Worm (Caenorhabditis elegans) whole organism, L4/young adult: ENCODE results near the gene rpb-2.
"Not testable (repeated sequence)": the region's sequence is repeated elsewhere in the genome, so short reads cannot be mapped to it uniquely, and the experiment has no call there.

ENCODE experiments used
- W03F9.2 ChIP-seq: fragments of 150-350 bp; optimal IDR thresholded peaks from 2 replicates; lab custom pipeline; 2014; ENCODE audit warnings: missing biosample characterization, missing genetic modification characterization
- dao-5 ChIP-seq: sonication (generic microtip); optimal IDR thresholded peaks from 2 replicates; lab custom pipeline; 2016; ENCODE audit warnings: missing genotype, missing genetic modification characterization, moderate library complexity, missing compliant biosample characterization
- him-1 ChIP-seq: sonication (generic microtip); optimal IDR thresholded peaks from 2 replicates; lab custom pipeline; 2016; ENCODE audit warnings: missing genotype, missing genetic modification reagents, missing genetic modification characterization, missing compliant biosample characterization

The rpb-2 gene

ce11 chrIII:4913736-4914135, 25.6 kb upstream of the rpb-2 start:
- no peak for TF ChIP-seq dao-5
- no peak for TF ChIP-seq him-1 (tag; lab: Kevin White, UChicago)
- no peak for TF ChIP-seq W03F9.2 (tag; lab: Kevin White, UChicago)

- no peak for TF ChIP-seq W03F9.2 (tag; lab: Kevin White, UChicago)
- no peak for TF ChIP-seq dao-5
- TF ChIP-seq him-1 (tag; lab: Kevin White, UChicago): no peak
These were observed 22.3 kb upstream of the rpb-2 start, which contains the start of gene rars-1 for ce11 chrIII:4917077-4917476. Gene rars-1 (minus strand): TSS chrIII:4917177.

- no peak for TF ChIP-seq him-1 (tag; lab: Kevin White, UChicago)
- TF ChIP-seq W03F9.2 (tag; lab: Kevin White, UChicago): peak; percentile 60
These were observed 21.2 kb upstream of the rpb-2 start, which contains the start of gene rpb-8 for ce11 chrIII:4917960-4918712. Gene rpb-8 (minus strand): TSS chrIII:4918008.

- no peak for TF ChIP-seq him-1 (tag; lab: Kevin White, UChicago)
- TF ChIP-seq dao-5: no peak
These were observed 20.5 kb upstream of the rpb-2 start for ce11 chrIII:4918906-4919305.

ce11 chrIII:4920221-4920620, 19.1 kb upstream of the rpb-2 start, which contains the start of gene ula-1:
Gene ula-1 (minus strand): TSS chrIII:4920321.
- TF ChIP-seq him-1 (tag; lab: Kevin White, UChicago) (no peak), W03F9.2 (tag; lab: Kevin White, UChicago) (no peak), dao-5 (no peak)

ce11 chrIII:4922020-4922419, 17.3 kb upstream of the rpb-2 start, which contains the start of gene mmab-1:
Gene mmab-1 (minus strand): TSS chrIII:4922114.
- TF ChIP-seq him-1 (tag; lab: Kevin White, UChicago); dao-5; W03F9.2 (tag; lab: Kevin White, UChicago): not testable (repeated sequence)

- TF ChIP-seq dao-5: no peak
- no peak for TF ChIP-seq him-1 (tag; lab: Kevin White, UChicago)
- TF ChIP-seq W03F9.2 (tag; lab: Kevin White, UChicago): no peak
These were observed 15.2 kb upstream of the rpb-2 start for ce11 chrIII:4924134-4924533.

- TF ChIP-seq W03F9.2 (tag; lab: Kevin White, UChicago): peak; percentile 79
- no peak for TF ChIP-seq dao-5
These were observed 9.2 kb upstream of the rpb-2 start, which contains the start of gene set-2 for ce11 chrIII:4930154-4930679. Gene set-2 (minus strand): TSS chrIII:4930204.

ce11 chrIII:4932203-4932699, 7.1 kb upstream of the rpb-2 start, which contains the start of the genes C26E6.12 and eri-9:
Gene C26E6.12 (minus strand): TSS chrIII:4932253.
Gene eri-9 (plus strand): TSS chrIII:4932450.
- TF ChIP-seq W03F9.2 (tag; lab: Kevin White, UChicago) (no peak), dao-5 (no peak), him-1 (tag; lab: Kevin White, UChicago) (no peak)

- no peak for TF ChIP-seq W03F9.2 (tag; lab: Kevin White, UChicago)
- TF ChIP-seq him-1 (tag; lab: Kevin White, UChicago): no peak
- TF ChIP-seq dao-5: no peak
These were observed 4.3 kb upstream of the rpb-2 start, which contains the start of gene mrps-18C for ce11 chrIII:4934896-4935628. Gene mrps-18C (plus strand): TSS chrIII:4935578.

- TF ChIP-seq W03F9.2 (tag; lab: Kevin White, UChicago) (no peak), dao-5 (no peak), him-1 (tag; lab: Kevin White, UChicago) (no peak)
These were observed 2.3 kb upstream of the rpb-2 start, which contains the start of gene fsn-1 for ce11 chrIII:4937022-4937421. Gene fsn-1 (plus strand): TSS chrIII:4937322.

- no peak for TF ChIP-seq him-1 (tag; lab: Kevin White, UChicago)
- TF ChIP-seq dao-5: no peak
- no peak for TF ChIP-seq W03F9.2 (tag; lab: Kevin White, UChicago)
These were observed 4.8 kb downstream of the rpb-2 start, which contains the start of gene ntl-9 for ce11 chrIII:4944213-4944612. Gene ntl-9 (plus strand): TSS chrIII:4944513.

- TF ChIP-seq W03F9.2 (tag; lab: Kevin White, UChicago) (no peak), him-1 (tag; lab: Kevin White, UChicago) (no peak), dao-5 (no peak)
These were observed 8.0 kb downstream of the rpb-2 start for ce11 chrIII:4947352-4947751.
